Fruit fly (Drosophila melanogaster): ENCODE data around the gene CG7384.

The CG7384 gene

DNA sequence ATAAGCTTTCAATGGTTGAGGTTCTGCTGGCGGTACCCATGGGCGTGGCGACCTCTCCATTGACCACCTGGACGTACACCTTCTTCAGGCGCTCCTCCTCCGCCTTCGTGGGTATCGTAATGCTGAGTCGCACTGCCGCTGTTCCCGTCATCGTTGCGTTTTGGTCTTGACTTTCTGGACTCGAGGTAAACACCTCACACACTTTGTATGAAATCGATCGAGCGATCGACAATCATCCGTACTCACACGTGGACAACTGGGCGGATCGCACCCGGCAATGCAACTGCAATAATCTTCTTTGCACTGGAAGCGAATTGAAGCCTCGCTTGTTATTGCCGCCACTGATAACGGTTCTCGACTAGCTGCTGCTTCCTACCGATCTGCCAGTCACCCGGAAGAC is at the start of gene CG7384:
Gene CG7384 (minus strand): TSS at position 366 of the 400 bp plus-strand sequence.
- TF ChIP-seq sob (GFP tag; IDR thresholded peaks at IDR 0.05), result 0 out of 2 replicates have a peak, but pooled peaks have one; percentile 12
- peak; percentile 48 for TF ChIP-seq Med (GFP tag)
- TF ChIP-seq klu (GFP tag; IDR thresholded peaks at IDR 0.05), result no peak

- TF ChIP-seq CG1603 (tag; optimal IDR thresholded peaks at IDR 0.05) (peak; percentile 1), CG11085 (GFP tag; IDR thresholded peaks at IDR 0.05) (peak; percentile 51), ara (GFP tag; IDR thresholded peaks at IDR 0.05) (peak; percentile 47; the same call in 1 of the 2 replicates), CG3995 (GFP tag; optimal IDR thresholded peaks at IDR 0.05) (no peak), ken (GFP tag; IDR thresholded peaks at IDR 0.05) (peak; percentile 37; the same call in 1 of the 3 replicates), phol (tag; optimal IDR thresholded peaks at IDR 0.05) (peak; percentile 8), abd-A (tag; optimal IDR thresholded peaks at IDR 0.05) (no peak), Awh (GFP tag; IDR thresholded peaks at IDR 0.05) (no peak), Nf-YB (GFP tag; optimal IDR thresholded peaks at IDR 0.05) (no peak), slbo (GFP tag; IDR thresholded peaks at IDR 0.05) (peak; percentile 43; the same call in 1 of the 2 replicates), ap (GFP tag; IDR thresholded peaks at IDR 0.05) (peak; percentile 14; the same call in 1 of the 2 replicates), HHEX (GFP tag; optimal IDR thresholded peaks at IDR 0.05) (no peak), CG17359 (tag; optimal IDR thresholded peaks at IDR 0.05) (peak; percentile 2), row (GFP tag; IDR thresholded peaks at IDR 0.05) (peak; percentile 45; the same call in 2 of the 3 replicates), B-H1 (GFP tag; IDR thresholded peaks at IDR 0.05) (no peak), CG15696 (tag; optimal IDR thresholded peaks at IDR 0.05) (no peak), Xrp1 (GFP tag; IDR thresholded peaks at IDR 0.05) (peak; percentile 16; the same call in 1 of the 2 replicates), Oaz (GFP tag; IDR thresholded peaks at IDR 0.05) (0 out of 2 replicates have a peak, but pooled peaks have one; percentile 13), Sox100B (GFP tag; optimal IDR thresholded peaks at IDR 0.05) (no peak), Fer3 (tag; optimal IDR thresholded peaks at IDR 0.05) (no peak), emc (GFP tag; optimal IDR thresholded peaks at IDR 0.05) (no peak), ase (GFP tag; IDR thresholded peaks at IDR 0.05) (no peak), kni (GFP tag; optimal IDR thresholded peaks at IDR 0.05) (no peak), NK7.1 (GFP tag; optimal IDR thresholded peaks at IDR 0.05) (no peak), Rx (GFP tag; IDR thresholded peaks at IDR 0.05) (no peak), al (GFP tag; IDR thresholded peaks at IDR 0.05) (no peak), otp (GFP tag; IDR thresholded peaks at IDR 0.05) (0 out of 3 replicates have a peak, but pooled peaks have one; percentile 27), grau (tag; optimal IDR thresholded peaks at IDR 0.05) (peak; percentile 68), CrebB (tag; optimal IDR thresholded peaks at IDR 0.05) (no peak), dysf (GFP tag; IDR thresholded peaks at IDR 0.05) (peak; percentile 32; the same call in 1 of the 3 replicates), CG30403 (GFP tag; optimal IDR thresholded peaks at IDR 0.05) (no peak), Hr78 (GFP tag; optimal IDR thresholded peaks at IDR 0.05) (no peak), MTF-1 (GFP tag; optimal IDR thresholded peaks at IDR 0.05; ENCODE audit: borderline replicate concordance) (no peak), gfzf (GFP tag; optimal IDR thresholded peaks at IDR 0.05) (no peak), gem (tag; optimal IDR thresholded peaks at IDR 0.05) (peak; percentile 23), vvl (GFP tag; IDR thresholded peaks at IDR 0.05) (peak; percentile 41), ci (GFP tag; IDR thresholded peaks at IDR 0.05) (0 out of 3 replicates have a peak, but pooled peaks have one; percentile 61), D (optimal IDR thresholded peaks at IDR 0.05) (no peak), D (GFP tag; optimal IDR thresholded peaks at IDR 0.05) (no peak), sna (GFP tag; IDR thresholded peaks at IDR 0.05; ENCODE audit: partially characterized antibody) (no peak), pan (optimal IDR thresholded peaks at IDR 0.05) (no peak), pan (GFP tag; optimal IDR thresholded peaks at IDR 0.05 in 1 of 2, IDR thresholded peaks at IDR 0.05 in 1 of 2) (peak in 1 of 2 experiments; percentile 14), zfh1 (GFP tag; IDR thresholded peaks at IDR 0.05) (peak; percentile 63; the same call in 2 of the 3 replicates), CG30431 (GFP tag; optimal IDR thresholded peaks at IDR 0.05) (no peak), Hmr (GFP tag; optimal IDR thresholded peaks at IDR 0.05) (no peak), Med (GFP tag) (peak; percentile 44), Blimp-1 (GFP tag; optimal IDR thresholded peaks at IDR 0.05) (peak; percentile 5)
Measured at dm6 chr2L:10555269-10555668, 45.0 kb upstream of the CG7384 start.
